Fruit fly (Drosophila melanogaster): Measurements from ENCODE around the gene RagA-B.
A peak's percentile ranks its signal among the peaks of the same experiment; 100 is the strongest.

RagA-B gene

dm6 chr3R:9013765-9014380, 29.8 kb upstream of the RagA-B start (continued):
- TF ChIP-seq CG15514 (GFP tag; optimal IDR thresholded peaks at IDR 0.05) (peak; percentile 63), dimm (GFP tag; IDR thresholded peaks at IDR 0.05) (no peak), CG10431 (GFP tag; optimal IDR thresholded peaks at IDR 0.05) (no peak), NFAT (GFP tag; IDR thresholded peaks at IDR 0.05) (no peak), HHEX (GFP tag; optimal IDR thresholded peaks at IDR 0.05) (peak; percentile 27), zf30C (GFP tag; optimal IDR thresholded peaks at IDR 0.05) (no peak), Awh (GFP tag; IDR thresholded peaks at IDR 0.05) (no peak), CG11560 (tag; IDR thresholded peaks at IDR 0.05) (no peak), p53 (GFP tag; optimal IDR thresholded peaks at IDR 0.05) (peak; percentile 32), lab (GFP tag; optimal IDR thresholded peaks at IDR 0.05) (no peak), pita (GFP tag; optimal IDR thresholded peaks at IDR 0.05) (no peak), lov (optimal IDR thresholded peaks at IDR 0.05) (no peak), lov (GFP tag; IDR thresholded peaks at IDR 0.05) (no peak), CG4328 (GFP tag; optimal IDR thresholded peaks at IDR 0.05) (peak; percentile 12), Camta (GFP tag; optimal IDR thresholded peaks at IDR 0.05) (peak; percentile 44), grau (tag; optimal IDR thresholded peaks at IDR 0.05) (peak; percentile 54), CG30403 (GFP tag; optimal IDR thresholded peaks at IDR 0.05) (peak; percentile 50), CG9609 (GFP tag; optimal IDR thresholded peaks at IDR 0.05) (peak; percentile 72), bbx (GFP tag; IDR thresholded peaks at IDR 0.05; ENCODE audit: partially characterized antibody) (no peak), ham (GFP tag; IDR thresholded peaks at IDR 0.05) (no peak), CG10321 (GFP tag; IDR thresholded peaks at IDR 0.05) (no peak), CG2889 (GFP tag; IDR thresholded peaks at IDR 0.05) (no peak), grn (GFP tag; optimal IDR thresholded peaks at IDR 0.05) (no peak), CG1832 (GFP tag; optimal IDR thresholded peaks at IDR 0.05) (no peak), wek (GFP tag; optimal IDR thresholded peaks at IDR 0.05) (no peak), CG10267 (tag; optimal IDR thresholded peaks at IDR 0.05) (peak; percentile 17), CG13775 (GFP tag; optimal IDR thresholded peaks at IDR 0.05) (peak; percentile 39), Atf6 (GFP tag; IDR thresholded peaks at IDR 0.05) (peak; percentile 39; the same call in 1 of the 2 replicates), CG17829 (tag; optimal IDR thresholded peaks at IDR 0.05) (peak; percentile 30), CG43689 (GFP tag; IDR thresholded peaks at IDR 0.05) (no peak), Poxn (GFP tag; IDR thresholded peaks at IDR 0.05) (no peak), ase (GFP tag; IDR thresholded peaks at IDR 0.05) (no peak), HmgD (GFP tag; optimal IDR thresholded peaks at IDR 0.05) (peak; percentile 73), jigr1 (GFP tag; IDR thresholded peaks at IDR 0.05) (no peak), CG9797 (GFP tag; optimal IDR thresholded peaks at IDR 0.05) (no peak), stwl (tag; optimal IDR thresholded peaks at IDR 0.05) (peak; percentile 50), CG8089 (GFP tag; optimal IDR thresholded peaks at IDR 0.05) (peak; percentile 13), H2.0 (GFP tag; IDR thresholded peaks at IDR 0.05) (no peak), chm (GFP tag; IDR thresholded peaks at IDR 0.05) (peak; percentile 57; the same call in 1 of the 2 replicates), Meics (GFP tag; optimal IDR thresholded peaks at IDR 0.05) (no peak), CG8281 (tag; optimal IDR thresholded peaks at IDR 0.05) (no peak), CG2678 (tag; optimal IDR thresholded peaks at IDR 0.05) (no peak), zfh2 (GFP tag; optimal IDR thresholded peaks at IDR 0.05) (peak; percentile 55), sc (optimal IDR thresholded peaks at IDR 0.05) (no peak), sc (GFP tag; optimal IDR thresholded peaks at IDR 0.05) (no peak), bcd (GFP tag; optimal IDR thresholded peaks at IDR 0.05) (no peak), CG30020 (tag; optimal IDR thresholded peaks at IDR 0.05) (peak; percentile 16), Atf3 (GFP tag; optimal IDR thresholded peaks at IDR 0.05) (peak; percentile 27), Hmx (GFP tag; optimal IDR thresholded peaks at IDR 0.05) (no peak), CG18764 (GFP tag; optimal IDR thresholded peaks at IDR 0.05) (no peak), corto (GFP tag; optimal IDR thresholded peaks at IDR 0.05) (peak; percentile 45), Dek (tag; optimal IDR thresholded peaks at IDR 0.05) (peak; percentile 52)
